Fruit fly (Drosophila melanogaster) whole organism, pupa: Measurements from ENCODE around the gene Ugt36E1.

ENCODE experiments used
- CG10348 ChIP-seq: fragments of 200-800 bp; sonication (Bioruptor generic); IDR thresholded peaks from 2 replicates; pipeline ENCODE4 v1.3.6; 2022; ENCODE audit warnings: missing biosample characterization, missing genetic modification characterization
- CG12605 ChIP-seq: fragments of 200-800 bp; sonication (Bioruptor generic); IDR thresholded peaks from 2 replicates; pipeline ENCODE4 v1.3.6; 2022; ENCODE audit warnings: missing biosample characterization, missing genetic modification characterization
- CG13204 ChIP-seq: fragments of 200-800 bp; sonication (Bioruptor generic); optimal IDR thresholded peaks from 2 replicates; lab custom pipeline; 2018; ENCODE audit warnings: missing biosample characterization, mild to moderate bottlenecking, missing genetic modification characterization, moderate library complexity
- CG14655 ChIP-seq: fragments of 200-800 bp; sonication (Bioruptor generic); optimal IDR thresholded peaks from 3 replicates; lab custom pipeline; 2017; ENCODE audit warnings: mild to moderate bottlenecking, missing biosample characterization, missing genetic modification reagents, missing genetic modification characterization
- CG15710 ChIP-seq: fragments of 200-800 bp; sonication (Bioruptor generic); optimal IDR thresholded peaks from 2 replicates; lab custom pipeline; 2018; ENCODE audit warnings: missing biosample characterization, mild to moderate bottlenecking, missing genetic modification characterization, moderate library complexity
- CG17806 ChIP-seq: fragments of 200-800 bp; sonication (Bioruptor generic); optimal IDR thresholded peaks from 2 replicates; lab custom pipeline; 2018; ENCODE audit warnings: missing biosample characterization, mild to moderate bottlenecking, missing genetic modification characterization, moderate library complexity
- CG32121 ChIP-seq: fragments of 200-800 bp; sonication (Bioruptor generic); IDR thresholded peaks from 2 replicates; pipeline ENCODE4 v1.3.6; 2022; ENCODE audit warnings: missing biosample characterization, missing genetic modification characterization
- CG34367 ChIP-seq: fragments of 200-800 bp; sonication (Bioruptor generic); optimal IDR thresholded peaks from 2 replicates; lab custom pipeline; 2018; ENCODE audit warnings: missing biosample characterization, mild to moderate bottlenecking, missing genetic modification characterization
- CG4496 ChIP-seq: fragments of 200-800 bp; sonication (Bioruptor generic); IDR thresholded peaks from 3 replicates; pipeline ENCODE4 v1.3.6; 2022; ENCODE audit warnings: missing biosample characterization, missing genetic modification characterization
- CG8159 ChIP-seq: fragments of 200-800 bp; sonication (Bioruptor generic); optimal IDR thresholded peaks from 3 replicates; lab custom pipeline; 2018; ENCODE audit warnings: missing biosample characterization, mild to moderate bottlenecking, missing genetic modification characterization, moderate library complexity
- CG8301 ChIP-seq: fragments of 200-800 bp; sonication (Bioruptor generic); optimal IDR thresholded peaks from 2 replicates; lab custom pipeline; 2018; ENCODE audit warnings: missing biosample characterization, mild to moderate bottlenecking, missing genetic modification characterization
- CG9948 ChIP-seq: fragments of 200-800 bp; sonication (Bioruptor generic); optimal IDR thresholded peaks from 2 replicates; lab custom pipeline; 2018; ENCODE audit warnings: missing biosample characterization, mild to moderate bottlenecking, missing genetic modification characterization, moderate library complexity
- D1 ChIP-seq: fragments of 200-800 bp; sonication (Bioruptor generic); optimal IDR thresholded peaks from 2 replicates; lab custom pipeline; 2018; ENCODE audit warnings: missing biosample characterization, mild to moderate bottlenecking, missing genetic modification characterization, moderate library complexity
- EcR ChIP-seq: fragments of 200-800 bp; sonication (Bioruptor generic); optimal IDR thresholded peaks from 3 replicates; lab custom pipeline; 2019; ENCODE audit warnings: missing biosample characterization, missing genetic modification characterization, mild to moderate bottlenecking, moderate library complexity, missing genetic modification reagents
- Ets98B ChIP-seq: fragments of 200-800 bp; sonication (Bioruptor generic); IDR thresholded peaks from 2 replicates; pipeline ENCODE4 v1.3.6; 2022; ENCODE audit warnings: missing biosample characterization, missing genetic modification characterization
- Pif1A ChIP-seq: fragments of 200-800 bp; sonication (Bioruptor generic); optimal IDR thresholded peaks from 3 replicates; lab custom pipeline; 2016; ENCODE audit warnings: missing biosample characterization, missing genetic modification characterization
- Pif1B ChIP-seq: fragments of 200-800 bp; sonication (Bioruptor generic); optimal IDR thresholded peaks from 3 replicates; lab custom pipeline; 2016; ENCODE audit warnings: missing biosample characterization, missing genetic modification characterization
- Snoo ChIP-seq: fragments of 200-800 bp; sonication (Bioruptor generic); optimal IDR thresholded peaks from 3 replicates; lab custom pipeline; 2017; ENCODE audit warnings: missing biosample characterization, mild to moderate bottlenecking, missing genetic modification characterization, inconsistent platforms
- fd96Ca ChIP-seq: fragments of 200-800 bp; sonication (Bioruptor generic); IDR thresholded peaks from 3 replicates; pipeline ENCODE4 v1.3.6; 2022; ENCODE audit warnings: missing biosample characterization, missing genetic modification characterization
- gl ChIP-seq: fragments of 200-800 bp; sonication (Bioruptor generic); optimal IDR thresholded peaks from 2 replicates; lab custom pipeline; 2018; ENCODE audit warnings: missing biosample characterization, mild to moderate bottlenecking, missing genetic modification characterization
- rn ChIP-seq: fragments of 200-800 bp; sonication (Bioruptor generic); IDR thresholded peaks from 2 replicates; pipeline ENCODE4 v1.3.6; 2022; ENCODE audit warnings: missing biosample characterization, missing genetic modification characterization

The Ugt36E1 gene

DNA sequence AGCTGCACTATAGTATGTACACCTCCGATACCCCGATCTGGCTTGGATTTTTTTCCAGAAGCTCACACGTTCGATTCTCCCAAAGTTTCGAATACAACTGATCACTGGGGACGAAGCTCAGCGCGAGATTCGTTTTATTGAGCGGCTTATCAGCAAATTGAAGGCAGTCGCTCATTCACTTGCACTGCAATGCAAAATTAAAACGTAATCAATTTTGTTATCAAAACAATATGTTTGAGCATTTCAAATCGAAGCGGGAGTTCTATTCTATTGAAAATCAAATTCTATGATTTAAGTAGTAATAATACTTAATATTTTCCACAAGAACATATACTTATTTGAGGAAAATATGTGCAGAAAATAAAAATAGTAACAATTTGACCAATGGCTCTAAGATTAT, 17.9 kb downstream of the Ugt36E1 start, which contains the start of gene CG33120:
CG33120 (minus strand) TSS at position 101 of the 400 bp plus-strand sequence.
- TF ChIP-seq CG13204 (GFP tag; lab: Kevin White, UChicago) = no peak
- no peak for TF ChIP-seq CG34367 (tag; lab: Kevin White, UChicago)
- TF ChIP-seq CG14655 = no peak
- no peak for TF ChIP-seq CG9948 (tag; lab: Kevin White, UChicago)
- TF ChIP-seq CG8159 (tag; lab: Kevin White, UChicago) = no peak
- TF ChIP-seq CG17806 (tag; lab: Kevin White, UChicago) = no peak
- no peak for TF ChIP-seq D1 (tag; lab: Kevin White, UChicago)
- TF ChIP-seq CG15710 (tag; lab: Kevin White, UChicago) = no peak
- no peak for TF ChIP-seq CG8301 (tag; lab: Kevin White, UChicago)
- TF ChIP-seq CG32121 (GFP tag; lab: Robert Waterston, UW) = no peak
- no peak for TF ChIP-seq Pif1A (GFP tag; lab: Kevin White, UChicago)
- TF ChIP-seq EcR (GFP tag; lab: Kevin White, UChicago) = no peak
- TF ChIP-seq Ets98B (GFP tag; lab: Robert Waterston, UW) = no peak
- no peak for TF ChIP-seq CG4496 (GFP tag; lab: Robert Waterston, UW)
- TF ChIP-seq Pif1B (GFP tag; lab: Kevin White, UChicago) = no peak
- TF ChIP-seq rn (GFP tag; lab: Robert Waterston, UW) = no peak
- TF ChIP-seq fd96Ca = no peak
- TF ChIP-seq CG10348 (GFP tag; lab: Robert Waterston, UW) = no peak

DNA sequence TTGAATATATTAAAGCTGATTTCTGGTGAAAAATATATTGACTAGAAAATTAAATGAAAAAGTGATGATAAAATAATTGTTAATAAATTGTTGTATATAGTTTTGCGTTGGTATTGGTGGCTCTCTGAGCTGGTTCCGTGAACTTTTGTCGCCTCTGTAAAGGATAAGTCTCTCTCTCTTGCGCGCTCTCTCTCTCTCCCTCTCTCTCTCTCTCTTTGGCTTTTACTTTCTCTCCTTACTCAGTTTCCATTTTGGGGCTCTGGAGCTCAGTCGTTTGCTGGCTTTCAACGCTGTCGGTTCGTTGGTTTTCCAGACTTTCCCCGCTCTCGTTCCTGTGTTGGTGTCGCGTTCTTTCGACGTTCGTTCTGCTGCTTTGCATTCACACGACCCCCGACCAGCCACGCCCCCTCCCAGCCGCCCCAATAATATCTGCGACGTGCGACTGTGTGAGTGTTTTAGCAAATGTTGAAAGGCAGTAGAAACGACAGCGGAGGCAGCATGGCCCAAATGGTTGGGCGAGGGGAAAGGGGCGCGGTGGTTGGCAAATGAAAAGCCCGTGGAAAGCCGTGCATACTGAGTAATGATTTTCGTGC, 18.4 kb downstream of the Ugt36E1 start, which contains the start of gene CG17321:
CG17321 (plus strand) TSS at position 268 of the 593 bp plus-strand sequence.
- no peak for TF ChIP-seq Snoo (tag; lab: Kevin White, UChicago)
- peak; percentile 15 for TF ChIP-seq Pif1B (GFP tag; lab: Kevin White, UChicago)

DNA sequence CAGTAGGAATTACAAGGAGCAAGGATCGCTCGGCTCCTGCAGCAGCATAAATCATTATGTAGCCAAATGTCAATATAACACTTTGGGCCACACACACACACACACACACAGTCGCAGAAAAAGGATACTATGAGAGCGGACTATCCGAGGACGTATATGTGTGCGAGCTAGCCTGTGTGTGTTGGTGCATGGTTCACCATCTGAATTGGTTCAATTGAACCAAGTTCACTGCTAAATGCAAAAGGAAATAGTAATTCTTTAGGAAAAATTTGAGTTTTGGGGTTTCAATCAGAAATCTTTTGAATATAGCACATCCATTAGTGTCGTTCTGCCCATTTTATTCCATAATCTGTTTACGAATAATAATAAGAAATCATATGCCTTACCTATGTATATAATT, 19.6 kb downstream of the Ugt36E1 start:
- no peak for TF ChIP-seq rn (GFP tag; lab: Robert Waterston, UW)
- no peak for TF ChIP-seq Pif1A (GFP tag; lab: Kevin White, UChicago)
- no peak for TF ChIP-seq CG32121 (GFP tag; lab: Robert Waterston, UW)
- no peak for TF ChIP-seq CG4496 (GFP tag; lab: Robert Waterston, UW)
- no peak for TF ChIP-seq CG9948 (tag; lab: Kevin White, UChicago)
- TF ChIP-seq Ets98B (GFP tag; lab: Robert Waterston, UW) = no peak
- TF ChIP-seq CG12605 (GFP tag; lab: Robert Waterston, UW) = no peak
- no peak for TF ChIP-seq CG10348 (GFP tag; lab: Robert Waterston, UW)
- no peak for TF ChIP-seq D1 (tag; lab: Kevin White, UChicago)
- no peak for TF ChIP-seq CG34367 (tag; lab: Kevin White, UChicago)
- TF ChIP-seq fd96Ca = no peak
- TF ChIP-seq Snoo (tag; lab: Kevin White, UChicago) = no peak
- no peak for TF ChIP-seq gl (tag; lab: Kevin White, UChicago)
- TF ChIP-seq Pif1B (GFP tag; lab: Kevin White, UChicago) = no peak
- TF ChIP-seq CG13204 (GFP tag; lab: Kevin White, UChicago) = no peak
- TF ChIP-seq CG15710 (tag; lab: Kevin White, UChicago) = no peak
- no peak for TF ChIP-seq CG14655

DNA sequence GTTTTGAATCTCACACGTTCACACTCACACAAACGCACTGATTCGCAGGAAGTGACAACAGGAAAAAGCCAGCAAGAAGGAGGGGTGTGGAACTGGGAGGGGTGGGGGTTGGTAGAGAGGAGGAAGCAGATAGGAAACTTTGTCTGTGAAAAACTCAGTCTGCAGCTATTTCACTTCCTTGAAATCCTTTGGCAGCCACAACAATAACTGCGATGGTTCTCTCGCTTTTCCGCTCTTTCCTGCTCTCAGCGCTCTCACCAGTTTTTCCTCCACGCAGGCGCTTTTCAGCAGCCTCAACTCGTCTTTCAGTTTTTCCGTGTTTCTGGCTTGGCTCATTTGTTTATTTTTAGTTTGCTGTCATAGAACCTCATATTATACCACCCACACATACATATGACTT, 20.3 kb downstream of the Ugt36E1 start:
- TF ChIP-seq fd96Ca (no peak), rn (GFP tag; lab: Robert Waterston, UW) (no peak), Pif1A (GFP tag; lab: Kevin White, UChicago) (no peak), CG8301 (tag; lab: Kevin White, UChicago) (no peak), Ets98B (GFP tag; lab: Robert Waterston, UW) (no peak), Pif1B (GFP tag; lab: Kevin White, UChicago) (no peak)

DNA sequence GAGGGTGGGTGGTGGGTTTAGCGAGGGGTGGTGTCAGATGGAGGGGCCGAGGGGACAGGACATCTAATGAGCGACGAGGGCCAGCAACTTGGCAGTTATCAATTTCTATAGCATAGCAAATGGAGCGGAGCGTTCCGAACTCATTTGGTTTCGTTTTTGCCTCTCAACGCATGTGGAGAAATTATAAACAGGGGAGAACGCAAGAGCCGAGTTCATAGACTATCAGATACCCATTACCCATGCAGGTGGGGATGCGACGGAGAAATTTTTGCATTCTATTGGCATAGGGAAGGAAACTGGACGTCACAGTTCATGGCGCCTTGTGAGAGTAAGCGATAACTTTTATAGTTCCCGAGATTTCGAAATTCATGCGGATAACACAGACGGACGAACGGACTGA, 25.7 kb downstream of the Ugt36E1 start:
- TF ChIP-seq CG13204 (GFP tag; lab: Kevin White, UChicago) (no peak), CG9948 (tag; lab: Kevin White, UChicago) (no peak), CG4496 (GFP tag; lab: Robert Waterston, UW) (no peak), Ets98B (GFP tag; lab: Robert Waterston, UW) (no peak), CG8301 (tag; lab: Kevin White, UChicago) (no peak), CG15710 (tag; lab: Kevin White, UChicago) (no peak), Pif1A (GFP tag; lab: Kevin White, UChicago) (no peak), CG12605 (GFP tag; lab: Robert Waterston, UW) (no peak), gl (tag; lab: Kevin White, UChicago) (no peak), EcR (GFP tag; lab: Kevin White, UChicago) (no peak), CG10348 (GFP tag; lab: Robert Waterston, UW) (no peak), Snoo (tag; lab: Kevin White, UChicago) (no peak), CG32121 (GFP tag; lab: Robert Waterston, UW) (no peak)

DNA sequence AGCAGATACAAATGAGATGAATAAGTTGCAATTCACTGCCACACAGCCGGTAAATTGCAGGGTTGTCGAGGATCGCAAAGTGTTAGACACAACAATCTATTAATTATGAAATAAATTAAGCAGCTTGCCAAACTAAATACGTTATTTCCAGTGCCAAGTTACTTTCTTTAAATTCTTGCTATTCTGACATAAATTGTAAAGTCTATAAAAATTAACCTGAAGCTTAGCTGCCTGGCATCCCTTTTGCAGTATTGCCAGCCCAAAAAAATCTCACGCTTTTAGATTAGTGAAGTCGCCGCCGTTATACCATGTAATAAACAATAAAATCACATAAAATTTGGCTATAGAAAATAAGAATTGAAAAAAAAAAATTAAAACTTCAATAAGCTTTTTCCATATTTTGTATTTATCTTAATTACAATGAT, 31.1 kb downstream of the Ugt36E1 start:
- peak; percentile 92 for TF ChIP-seq Pif1B (GFP tag; lab: Kevin White, UChicago)
- peak; percentile 97 for TF ChIP-seq Ets98B (GFP tag; lab: Robert Waterston, UW)
- peak; percentile 82 for TF ChIP-seq rn (GFP tag; lab: Robert Waterston, UW)
- peak; percentile 94 for TF ChIP-seq CG8159 (tag; lab: Kevin White, UChicago)
- TF ChIP-seq CG32121 (GFP tag; lab: Robert Waterston, UW) = peak; percentile 95
- peak; percentile 96 for TF ChIP-seq CG17806 (tag; lab: Kevin White, UChicago)
- TF ChIP-seq gl (tag; lab: Kevin White, UChicago) = peak; percentile 87
- peak; percentile 95 for TF ChIP-seq CG34367 (tag; lab: Kevin White, UChicago)
- peak; percentile 83 for TF ChIP-seq CG10348 (GFP tag; lab: Robert Waterston, UW)
- peak; percentile 97 for TF ChIP-seq fd96Ca
- peak; percentile 94 for TF ChIP-seq CG9948 (tag; lab: Kevin White, UChicago)
- peak; percentile 95 for TF ChIP-seq CG12605 (GFP tag; lab: Robert Waterston, UW)
- TF ChIP-seq CG15710 (tag; lab: Kevin White, UChicago) = peak; percentile 95
- TF ChIP-seq CG13204 (GFP tag; lab: Kevin White, UChicago) = peak; percentile 85
- peak; percentile 98 for TF ChIP-seq CG4496 (GFP tag; lab: Robert Waterston, UW)
- peak; percentile 96 for TF ChIP-seq Pif1A (GFP tag; lab: Kevin White, UChicago)
- TF ChIP-seq CG14655 = peak; percentile 95
- peak; percentile 95 for TF ChIP-seq Snoo (tag; lab: Kevin White, UChicago)
- TF ChIP-seq EcR (GFP tag; lab: Kevin White, UChicago) = no peak
- peak; percentile 95 for TF ChIP-seq CG8301 (tag; lab: Kevin White, UChicago)
- peak; percentile 62 for TF ChIP-seq D1 (tag; lab: Kevin White, UChicago)
- TF ChIP-seq, all 21 proteins: peak for 20
